Worm (Caenorhabditis elegans) whole organism, L4/young adult: Measurements from ENCODE around the gene ram-2.

ENCODE experiments used
- W03F9.2 ChIP-seq: fragments of 150-350 bp; optimal IDR thresholded peaks from 2 replicates; lab custom pipeline; 2014; ENCODE audit warnings: missing biosample characterization, missing genetic modification characterization
- dao-5 ChIP-seq: sonication (generic microtip); optimal IDR thresholded peaks from 2 replicates; lab custom pipeline; 2016; ENCODE audit warnings: missing genotype, missing genetic modification characterization, moderate library complexity, missing compliant biosample characterization
- him-1 ChIP-seq: sonication (generic microtip); optimal IDR thresholded peaks from 2 replicates; lab custom pipeline; 2016; ENCODE audit warnings: missing genotype, missing genetic modification reagents, missing genetic modification characterization, missing compliant biosample characterization

Gene ram-2

DNA sequence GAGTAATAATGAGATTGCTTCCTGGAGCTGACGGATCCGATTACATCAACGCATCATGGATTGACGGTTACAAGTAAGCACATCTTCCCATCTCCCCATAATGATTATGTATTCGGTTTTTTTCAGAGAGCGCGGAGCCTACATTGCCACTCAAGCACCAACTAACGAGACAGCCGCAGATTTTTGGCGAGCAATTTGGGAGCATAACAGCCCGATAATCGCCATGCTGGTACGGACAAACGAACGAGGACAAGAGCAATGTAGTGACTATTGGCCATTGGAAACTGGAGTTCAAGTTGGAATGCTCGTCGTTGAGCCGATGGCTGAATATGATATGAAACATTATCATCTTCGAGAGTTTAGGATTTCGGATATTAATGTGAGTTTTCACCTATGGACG is 5.8 kb downstream of the ram-2 start:
- TF ChIP-seq dao-5 = no peak

DNA sequence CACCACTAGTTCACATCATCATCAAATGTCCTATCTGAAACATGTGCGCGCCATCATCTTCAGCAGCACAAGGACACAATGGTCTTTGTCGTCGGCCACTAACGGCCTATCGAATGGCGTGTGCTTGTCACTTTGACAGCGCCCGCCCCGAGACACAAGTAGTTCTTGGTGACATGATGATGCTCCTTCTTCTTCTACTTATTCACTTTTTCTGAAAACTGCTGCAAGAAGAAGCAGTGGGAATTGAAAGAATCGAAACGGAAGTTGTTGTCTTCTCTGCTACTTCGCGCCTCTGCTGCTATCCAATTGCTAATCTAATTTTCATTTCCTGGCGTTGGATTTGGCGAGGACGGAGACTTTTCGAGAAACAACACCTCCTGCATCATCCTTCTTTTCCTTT is 12.3 kb downstream of the ram-2 start:
- TF ChIP-seq him-1 (no peak), dao-5 (no peak), W03F9.2 (tag; lab: Kevin White, UChicago) (no peak)

DNA sequence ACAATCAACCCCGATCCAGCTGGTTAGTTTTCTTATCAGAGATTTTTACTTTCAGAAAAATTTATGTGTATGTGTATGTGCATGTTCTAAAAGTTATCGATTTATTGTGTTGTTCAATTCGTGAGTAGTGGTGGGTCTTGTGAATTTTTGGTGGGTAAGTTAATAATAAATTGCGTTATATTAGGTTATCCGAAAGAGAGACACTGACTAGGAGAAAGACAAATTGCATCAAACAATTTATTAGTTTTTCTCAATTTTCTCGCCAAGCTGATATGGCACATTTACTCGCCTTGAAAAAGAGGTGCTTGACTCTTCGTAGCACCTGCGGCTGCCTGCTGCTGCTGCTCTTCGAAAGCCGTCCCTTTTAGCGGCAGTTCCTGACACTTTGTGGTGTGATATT is 17.6 kb downstream of the ram-2 start:
- TF ChIP-seq dao-5 (no peak), him-1 (no peak), W03F9.2 (tag; lab: Kevin White, UChicago) (no peak)

ce11 chrII:10995600-10995999 is 21.1 kb downstream of the ram-2 start:
- TF ChIP-seq him-1 (no peak), dao-5 (no peak), W03F9.2 (tag; lab: Kevin White, UChicago) (no peak)

DNA sequence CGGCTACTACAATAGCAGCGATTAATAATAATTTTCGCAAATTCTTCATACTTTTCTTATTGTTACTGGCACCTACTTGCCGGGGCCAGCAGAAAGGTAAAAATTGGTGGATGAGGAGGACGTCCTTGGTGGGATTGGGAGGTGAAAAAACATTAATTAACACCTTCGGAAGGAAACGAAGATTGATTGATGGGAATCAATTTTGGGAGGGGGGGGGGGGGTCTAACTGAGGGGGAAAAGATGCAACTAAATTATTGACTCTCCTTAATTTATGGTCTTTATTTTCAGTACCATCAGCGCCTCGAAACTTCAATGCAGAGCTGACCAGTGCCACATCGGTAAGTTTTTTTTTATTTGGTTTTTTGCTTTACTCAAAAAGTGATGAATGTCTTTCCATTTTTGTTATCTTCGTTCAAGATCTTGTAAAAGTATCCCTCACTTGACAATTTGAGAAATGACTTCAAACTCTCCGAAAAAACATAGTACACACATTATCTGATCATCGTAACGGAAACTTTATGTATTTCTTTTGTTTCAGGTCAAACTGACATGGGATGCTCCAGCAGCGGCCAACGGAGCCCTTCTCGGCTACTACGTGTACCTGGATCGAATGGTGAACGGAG is 23.0 kb downstream of the ram-2 start:
- no peak for TF ChIP-seq him-1
- TF ChIP-seq W03F9.2 (tag; lab: Kevin White, UChicago) = no peak
- TF ChIP-seq dao-5 = no peak

- no peak for TF ChIP-seq him-1
- no peak for TF ChIP-seq dao-5
- no peak for TF ChIP-seq W03F9.2 (tag; lab: Kevin White, UChicago)
Measured at ce11 chrII:10990592-10990991, 26.1 kb downstream of the ram-2 start.

DNA sequence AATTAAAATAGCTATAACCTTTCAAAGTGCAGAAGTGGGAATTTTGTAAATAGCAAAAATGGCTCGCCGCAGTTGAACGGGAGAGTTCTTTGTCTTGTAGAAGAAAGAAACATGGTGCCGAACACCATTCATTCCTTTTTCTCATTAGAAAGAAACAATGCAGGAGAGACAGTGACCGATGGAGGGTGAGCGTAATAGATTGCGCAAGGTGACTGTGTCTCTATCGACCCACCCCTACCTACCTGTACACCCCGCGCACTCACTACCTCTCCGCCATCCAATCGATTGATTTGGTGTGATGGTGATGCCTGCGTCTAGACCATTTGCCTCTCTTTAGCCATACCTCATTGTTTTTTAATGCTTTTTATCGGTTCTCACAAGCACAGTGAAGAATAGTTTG is 27.5 kb downstream of the ram-2 start:
- TF ChIP-seq dao-5 = no peak
- no peak for TF ChIP-seq W03F9.2 (tag; lab: Kevin White, UChicago)
- no peak for TF ChIP-seq him-1

DNA sequence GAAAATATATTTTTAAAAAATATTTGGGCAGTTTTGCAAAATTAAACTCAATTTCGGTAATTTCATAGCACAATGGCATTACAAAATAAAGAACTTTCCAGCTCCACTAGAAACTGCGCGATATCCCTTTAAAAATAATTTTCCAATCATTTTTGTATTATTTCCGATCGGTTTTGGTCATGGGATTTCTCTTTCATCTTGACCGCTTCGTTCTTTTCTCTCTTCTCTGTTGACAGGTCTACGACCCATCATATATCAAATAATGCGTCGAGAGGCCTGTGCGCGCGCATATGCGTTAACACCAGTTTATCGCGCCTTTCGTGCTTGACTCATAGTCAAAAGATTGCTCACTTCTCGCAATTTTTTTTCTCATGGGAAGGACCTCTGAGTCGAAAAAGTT is 28.1 kb downstream of the ram-2 start:
- TF ChIP-seq W03F9.2 (tag; lab: Kevin White, UChicago) = no peak
- TF ChIP-seq him-1 = no peak
- no peak for TF ChIP-seq dao-5

ce11 chrII:10986461-10987090 is 30.1 kb downstream of the ram-2 start:
- TF ChIP-seq dao-5 = no peak
- TF ChIP-seq W03F9.2 (tag; lab: Kevin White, UChicago) = no peak
- TF ChIP-seq him-1 = no peak

- TF ChIP-seq him-1 (no peak), dao-5 (no peak), W03F9.2 (tag; lab: Kevin White, UChicago) (no peak)
Measured at ce11 chrII:10982017-10982416, 34.7 kb downstream of the ram-2 start.

DNA sequence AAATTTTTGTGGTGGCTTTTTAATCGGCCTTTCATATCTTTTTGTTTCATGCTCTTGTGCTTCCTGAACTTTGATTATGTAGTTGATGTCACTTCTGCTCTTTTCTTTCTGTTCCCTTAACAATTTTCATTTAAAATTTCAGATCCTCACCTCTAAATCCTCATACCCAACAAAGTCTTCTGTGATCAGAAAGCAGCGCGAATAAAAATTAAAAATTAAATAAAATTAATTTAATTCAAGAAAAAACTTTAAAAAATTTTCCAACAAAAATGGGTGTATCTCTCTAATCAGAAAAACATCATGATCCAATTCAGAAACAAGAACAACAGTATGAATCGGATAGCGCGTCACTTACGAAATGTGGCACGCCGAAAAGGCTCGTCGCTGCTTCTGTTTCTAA is 41.4 kb downstream of the ram-2 start, which contains the start of gene ptp-3:
TSS of gene ptp-3 (plus strand) at position 301 of the 400 bp plus-strand sequence.
- TF ChIP-seq dao-5 (no peak), him-1 (no peak), W03F9.2 (tag; lab: Kevin White, UChicago) (no peak)

DNA sequence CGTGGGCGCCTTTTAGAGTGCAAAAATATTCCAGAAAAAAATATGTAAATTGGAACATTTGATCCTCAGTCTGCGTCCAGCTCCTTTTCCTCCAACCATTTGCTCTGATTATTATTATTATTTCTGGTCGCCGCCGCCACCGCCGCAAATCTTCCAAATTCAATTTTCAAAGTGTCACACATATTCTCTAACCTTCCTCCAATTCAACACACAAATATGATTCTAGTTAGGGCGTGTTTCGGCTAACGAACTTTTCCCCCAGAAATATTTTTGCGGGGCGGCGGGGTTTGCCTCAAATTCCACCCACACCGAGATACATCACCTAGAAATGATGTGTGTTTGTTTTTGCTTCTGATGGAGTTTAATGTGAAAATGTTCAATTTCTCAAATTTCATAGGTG is 45.0 kb downstream of the ram-2 start:
- TF ChIP-seq dao-5 (no peak), him-1 (no peak), W03F9.2 (tag; lab: Kevin White, UChicago) (no peak)

DNA sequence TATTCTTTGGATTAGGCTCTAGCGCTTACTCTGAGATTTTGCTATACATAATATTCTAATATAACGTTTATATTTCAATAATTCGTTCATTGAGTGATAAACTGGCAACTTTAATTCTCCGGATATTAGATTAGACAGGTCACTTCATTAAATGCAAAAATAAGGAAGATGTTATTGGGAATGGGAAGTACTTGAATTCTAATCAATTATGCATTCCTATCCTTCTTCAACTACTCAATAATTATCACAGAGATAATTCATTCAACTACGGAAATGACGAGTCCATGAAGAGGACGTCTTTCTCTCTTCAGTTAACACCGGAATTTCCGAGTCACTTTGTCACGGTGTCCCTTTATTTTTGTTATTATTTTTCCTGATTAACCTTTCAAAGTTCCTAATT is 46.1 kb downstream of the ram-2 start:
- TF ChIP-seq dao-5 (no peak), W03F9.2 (tag; lab: Kevin White, UChicago) (no peak), him-1 (no peak)
